Worm (Caenorhabditis elegans) whole organism, early embryonic: Measurements from ENCODE around the gene rps-29.

Experiments
- ama-1 ChIP-seq: fragments of 150-350 bp; optimal IDR thresholded peaks from 2 replicates; lab custom pipeline; 2014
- ceh-13 ChIP-seq: fragments of 200-800 bp; sonication (Bioruptor generic); optimal IDR thresholded peaks from 2 replicates; lab custom pipeline; 2018; ENCODE audit warnings: mild to moderate bottlenecking, missing genetic modification characterization, missing compliant biosample characterization
- ceh-36 ChIP-seq: sonication (generic microtip); optimal IDR thresholded peaks from 2 replicates; lab custom pipeline; 2016; ENCODE audit warnings: missing genetic modification characterization, inconsistent platforms, missing compliant biosample characterization
- ets-7 ChIP-seq: sonication (generic microtip); optimal IDR thresholded peaks from 2 replicates; lab custom pipeline; 2016; ENCODE audit warnings: missing genotype, missing genetic modification characterization, missing compliant biosample characterization
- flt-1 ChIP-seq: fragments of 200-800 bp; sonication (Bioruptor generic); IDR thresholded peaks from 2 replicates; pipeline ENCODE4 v1.3.6; 2022; ENCODE audit warnings: missing genetic modification characterization, missing compliant biosample characterization
- hmbx-1 ChIP-seq: sonication (generic microtip); optimal IDR thresholded peaks from 2 replicates; lab custom pipeline; 2016; ENCODE audit warnings: mild to moderate bottlenecking, missing genetic modification characterization, missing compliant biosample characterization
- hmg-4 ChIP-seq: fragments of 200-800 bp; sonication (Bioruptor generic); optimal IDR thresholded peaks from 2 replicates; lab custom pipeline; 2018; ENCODE audit warnings: mild to moderate bottlenecking, missing genetic modification characterization, missing compliant biosample characterization
- hnd-1 ChIP-seq: sonication (generic microtip); optimal IDR thresholded peaks from 2 replicates; lab custom pipeline; 2016; ENCODE audit warnings: missing genetic modification characterization, missing compliant biosample characterization
- scrt-1 ChIP-seq: fragments of 200-800 bp; sonication (Bioruptor generic); IDR thresholded peaks from 2 replicates; pipeline ENCODE4 v1.3.6; 2022; ENCODE audit warnings: missing genetic modification characterization, missing compliant biosample characterization
- tbx-37 ChIP-seq: fragments of 200-800 bp; sonication (Bioruptor generic); conservative IDR thresholded peaks from 2 replicates; pipeline ENCODE4 v1.3.6; 2022; ENCODE audit warnings: missing genetic modification reagents, missing genetic modification characterization, missing compliant biosample characterization

- TF ChIP-seq ceh-13 (GFP tag; lab: Kevin White, UChicago) (no peak), ceh-36 (no peak), ama-1 (lab: Kevin White, UChicago) (no peak), tbx-37 (GFP tag; lab: Robert Waterston, UW) (no peak), flt-1 (GFP tag; lab: Robert Waterston, UW) (no peak), hnd-1 (no peak), ets-7 (tag; lab: Kevin White, UChicago) (no peak), hmbx-1 (no peak), hmg-4 (GFP tag; lab: Kevin White, UChicago) (no peak), scrt-1 (GFP tag; lab: Robert Waterston, UW) (no peak)
These were observed 990 bp downstream of the rps-29 start, which contains the start of gene trpp-11 for ce11 chrIII:794984-795596.
